Worm (Caenorhabditis elegans): ENCODE measurements around the gene cnc-2.

Gene cnc-2

ce11 chrV:1416154-1416553, 33.8 kb downstream of the cnc-2 start:
- TF ChIP-seq C16A3.4 (tag; optimal IDR thresholded peaks at IDR 0.05) (no peak), dsc-1 (tag; optimal IDR thresholded peaks at IDR 0.05) (no peak), tbx-2 (tag; optimal IDR thresholded peaks at IDR 0.05) (no peak), snu-23 (GFP tag; optimal IDR thresholded peaks at IDR 0.05) (no peak), hlh-17 (GFP tag; optimal IDR thresholded peaks at IDR 0.05; ENCODE audit: borderline replicate concordance) (no peak), pag-3 (tag; optimal IDR thresholded peaks at IDR 0.05; ENCODE audit: borderline replicate concordance, insufficient read depth) (no peak), lin-35 (GFP tag; optimal IDR thresholded peaks at IDR 0.05) (no peak), ama-1 (optimal IDR thresholded peaks at IDR 0.05) (no peak), ceh-90 (tag; optimal IDR thresholded peaks at IDR 0.05) (no peak), pax-3 (tag; optimal IDR thresholded peaks at IDR 0.05) (no peak), nhr-19 (GFP tag; conservative IDR thresholded peaks at IDR 0.05) (no peak), nhr-85 (tag) (no peak)

ce11 chrV:1414615-1415433, 35.2 kb downstream of the cnc-2 start:
- TF ChIP-seq ets-5 (GFP tag; IDR thresholded peaks at IDR 0.05) (no peak), lin-14 (GFP tag; optimal IDR thresholded peaks at IDR 0.05) (peak; percentile 61), aha-1 (tag; optimal IDR thresholded peaks at IDR 0.05) (no peak), nhr-71 (tag; optimal IDR thresholded peaks at IDR 0.05) (peak; percentile 20), nhr-20 (tag; optimal IDR thresholded peaks at IDR 0.05) (no peak), nhr-11 (tag; optimal IDR thresholded peaks at IDR 0.05) (no peak), egl-13 (tag; optimal IDR thresholded peaks at IDR 0.05) (peak; percentile 88), jun-1 (tag; optimal IDR thresholded peaks at IDR 0.05) (no peak), unc-98 (GFP tag; IDR thresholded peaks at IDR 0.05) (no peak), elt-2 (tag; optimal IDR thresholded peaks at IDR 0.05) (peak; percentile 63), dsc-1 (tag; optimal IDR thresholded peaks at IDR 0.05) (peak; percentile 10), ceh-82 (tag; optimal IDR thresholded peaks at IDR 0.05) (no peak), nhr-47 (tag; optimal IDR thresholded peaks at IDR 0.05) (peak; percentile 50), sox-4 (tag; optimal IDR thresholded peaks at IDR 0.05) (no peak)

ce11 chrV:1411459-1411858, 38.5 kb downstream of the cnc-2 start, which contains the start of gene snt-5:
TSS of gene snt-5 (minus strand) at chrV:1411559.
- TF ChIP-seq skn-1 (tag; optimal IDR thresholded peaks at IDR 0.05) (no peak), efl-1 (optimal IDR thresholded peaks at IDR 0.05) (no peak), efl-1 (GFP tag; optimal IDR thresholded peaks at IDR 0.05 in 1 of 2) (peak in 1 of 2 experiments; percentile 36)

ce11 chrV:1410727-1411126, 39.3 kb downstream of the cnc-2 start:
- TF ChIP-seq nhr-71 (tag; optimal IDR thresholded peaks at IDR 0.05) (peak; percentile 17), nhr-19 (GFP tag; conservative IDR thresholded peaks at IDR 0.05) (no peak), nhr-47 (tag; optimal IDR thresholded peaks at IDR 0.05) (peak; percentile 7), sox-4 (tag; optimal IDR thresholded peaks at IDR 0.05) (peak; percentile 63), dsc-1 (tag; optimal IDR thresholded peaks at IDR 0.05) (peak; percentile 83), zag-1 (tag; optimal IDR thresholded peaks at IDR 0.05) (no peak), pax-3 (tag; optimal IDR thresholded peaks at IDR 0.05) (peak; percentile 62)

- TF ChIP-seq Y116A8C.19 (tag; optimal IDR thresholded peaks at IDR 0.05; ENCODE audit: borderline replicate concordance) (no peak), dsc-1 (tag; optimal IDR thresholded peaks at IDR 0.05) (peak; percentile 57), sox-4 (tag; optimal IDR thresholded peaks at IDR 0.05) (peak; percentile 58), tbx-2 (tag; optimal IDR thresholded peaks at IDR 0.05) (no peak), nhr-47 (tag; optimal IDR thresholded peaks at IDR 0.05) (peak; percentile 7)
Observed at ce11 chrV:1408116-1408515, 41.9 kb downstream of the cnc-2 start.

Measured in whole organism, L1 larva.